Worm (Caenorhabditis elegans) whole organism, midembryonic: Measurements from ENCODE around the gene F46B3.8.

ENCODE experiments used
- T22C8.4 ChIP-seq: fragments of 200-800 bp; sonication (Bioruptor generic); IDR thresholded peaks from 2 replicates; pipeline ENCODE4 v1.3.6; 2022; ENCODE audit warnings: missing genetic modification characterization, missing compliant biosample characterization
- cog-1 ChIP-seq: sonication (generic microtip); optimal IDR thresholded peaks from 2 replicates; lab custom pipeline; 2016; ENCODE audit warnings: missing genetic modification characterization, missing compliant biosample characterization
- flt-1 ChIP-seq: fragments of 200-800 bp; sonication (Bioruptor generic); IDR thresholded peaks from 2 replicates; pipeline ENCODE4 v1.3.6; 2022; ENCODE audit warnings: missing genetic modification characterization, missing compliant biosample characterization
- klf-2 ChIP-seq: fragments of 200-800 bp; sonication (Bioruptor generic); conservative IDR thresholded peaks from 2 replicates; pipeline ENCODE4 v1.3.6; 2022; ENCODE audit warnings: missing genetic modification reagents, missing genetic modification characterization, missing compliant biosample characterization
- med-1 ChIP-seq: sonication (generic microtip); optimal IDR thresholded peaks from 2 replicates; lab custom pipeline; 2017; ENCODE audit warnings: missing genetic modification characterization, mild to moderate bottlenecking, missing compliant biosample characterization, antibody characterized with exemption, missing genetic modification reagents; ENCODE audit not compliant: insufficient read depth
- ref-1 ChIP-seq: fragments of 200-800 bp; sonication (Bioruptor generic); conservative IDR thresholded peaks from 2 replicates; pipeline ENCODE4 v1.3.6; 2022; ENCODE audit warnings: missing genetic modification reagents, missing genetic modification characterization, missing compliant biosample characterization
- tab-1 ChIP-seq: fragments of 200-800 bp; sonication (Bioruptor generic); IDR thresholded peaks from 2 replicates; pipeline ENCODE4 v1.3.6; 2022; ENCODE audit warnings: missing genetic modification characterization, missing compliant biosample characterization
- ztf-23 ChIP-seq: fragments of 200-800 bp; sonication (Bioruptor generic); IDR thresholded peaks from 2 replicates; pipeline ENCODE4 v1.3.6; 2022; ENCODE audit warnings: missing genetic modification reagents, missing genetic modification characterization, missing compliant biosample characterization
- ztf-29 ChIP-seq: fragments of 200-800 bp; sonication (Bioruptor generic); IDR thresholded peaks from 2 replicates; pipeline ENCODE4 v1.3.6; 2022; ENCODE audit warnings: missing genetic modification reagents, missing genetic modification characterization, missing compliant biosample characterization

The F46B3.8 gene

DNA sequence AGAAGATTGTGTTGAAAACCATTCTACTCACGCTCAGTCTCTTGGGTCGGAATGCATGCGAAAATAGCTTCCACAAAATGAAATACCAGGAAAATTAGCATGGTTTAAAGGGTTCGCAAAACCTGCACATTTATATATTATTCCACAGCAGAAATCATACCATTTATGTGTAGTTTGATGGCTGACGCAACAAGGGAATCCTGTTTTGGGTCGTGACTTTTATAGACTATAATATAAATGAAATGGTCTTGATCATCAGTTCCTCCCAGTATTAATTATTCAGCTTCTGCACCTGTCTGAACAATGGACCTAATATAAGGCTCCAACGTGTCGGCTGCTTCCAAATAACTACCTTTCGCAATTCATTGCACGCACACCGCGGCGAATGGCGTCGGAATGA is at the start of gene F46B3.8:
Gene F46B3.8, minus strand, starts transcription at position 101 of the 400 bp plus-strand sequence.
- TF ChIP-seq tab-1 (GFP tag; lab: Robert Waterston, UW) (no peak), ref-1 (no peak), flt-1 (GFP tag; lab: Robert Waterston, UW) (no peak), T22C8.4 (GFP tag; lab: Robert Waterston, UW) (no peak), ztf-23 (GFP tag; lab: Robert Waterston, UW) (no peak)

DNA sequence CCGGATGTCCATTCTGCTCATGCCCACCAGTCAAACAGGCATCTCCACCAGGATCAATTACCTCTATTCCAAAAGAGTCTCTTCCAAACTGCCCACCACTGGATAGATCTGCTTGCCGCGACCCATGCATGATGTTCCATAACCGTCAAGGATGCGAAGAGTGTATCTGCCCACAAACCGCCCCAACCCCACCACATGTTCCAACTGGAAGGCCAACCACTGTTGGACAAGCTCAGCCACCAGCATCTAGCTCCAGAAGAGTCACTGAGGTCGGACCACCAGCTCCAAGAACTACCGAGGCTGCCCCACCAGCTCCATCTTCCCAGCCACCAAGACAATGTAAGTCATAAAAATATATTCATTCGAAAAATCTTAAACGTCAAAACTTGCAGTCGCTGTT is 47.7 kb upstream of the F46B3.8 start:
- TF ChIP-seq med-1 (GFP tag; lab: Kevin White, UChicago), result no peak
- no peak for TF ChIP-seq flt-1 (GFP tag; lab: Robert Waterston, UW)
- no peak for TF ChIP-seq T22C8.4 (GFP tag; lab: Robert Waterston, UW)
- TF ChIP-seq ztf-29 (GFP tag; lab: Robert Waterston, UW), result no peak
- no peak for TF ChIP-seq cog-1 (tag; lab: Kevin White, UChicago)
- no peak for TF ChIP-seq ztf-23 (GFP tag; lab: Robert Waterston, UW)
- TF ChIP-seq tab-1 (GFP tag; lab: Robert Waterston, UW), result no peak
- no peak for TF ChIP-seq klf-2 (GFP tag; lab: Robert Waterston, UW)
- no peak for TF ChIP-seq ref-1

DNA sequence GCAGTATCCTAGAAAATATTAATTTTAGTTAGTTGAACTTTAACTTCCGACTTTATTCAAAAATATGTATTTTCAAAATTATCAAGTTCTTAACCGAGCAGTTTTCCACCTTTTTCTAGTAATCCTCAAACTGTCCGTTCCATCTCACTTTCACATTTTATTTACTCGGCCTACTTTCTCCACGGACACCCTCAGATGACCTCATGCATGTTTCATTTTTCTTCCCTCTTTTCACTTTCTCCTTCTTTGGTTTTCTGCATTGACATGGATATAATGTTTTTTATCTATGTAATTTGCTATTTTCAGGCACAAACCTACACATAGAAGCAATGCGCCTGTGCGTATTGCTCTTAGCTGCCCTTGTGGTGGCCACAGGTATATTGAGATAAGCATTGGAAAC is 43.9 kb upstream of the F46B3.8 start, which contains the start of gene mlt-11:
Gene mlt-11, plus strand, starts transcription at position 301 of the 400 bp plus-strand sequence.
- TF ChIP-seq tab-1 (GFP tag; lab: Robert Waterston, UW) (no peak), flt-1 (GFP tag; lab: Robert Waterston, UW) (no peak), klf-2 (GFP tag; lab: Robert Waterston, UW) (no peak), ztf-23 (GFP tag; lab: Robert Waterston, UW) (no peak), cog-1 (tag; lab: Kevin White, UChicago) (no peak), ref-1 (no peak), med-1 (GFP tag; lab: Kevin White, UChicago) (no peak), T22C8.4 (GFP tag; lab: Robert Waterston, UW) (no peak), ztf-29 (GFP tag; lab: Robert Waterston, UW) (no peak)

DNA sequence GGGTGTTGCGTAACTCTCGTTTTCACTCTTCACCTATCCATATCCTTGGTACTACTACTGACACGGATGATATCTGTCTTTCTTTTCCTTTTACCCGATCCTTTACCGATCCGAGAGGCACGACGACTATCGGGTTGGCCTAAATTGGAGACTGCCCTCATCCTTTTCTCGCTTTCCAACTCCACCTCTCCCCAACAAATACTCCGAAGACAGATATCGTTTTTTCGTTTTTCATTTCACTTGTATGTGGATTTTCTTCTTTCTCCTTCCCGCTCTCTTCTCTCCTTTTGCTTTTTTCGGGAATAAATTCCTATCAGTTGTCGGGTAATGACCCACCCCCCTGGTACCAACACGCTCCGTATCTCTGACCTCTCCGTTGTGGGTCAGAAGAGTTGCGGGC is 42.0 kb upstream of the F46B3.8 start:
- no peak for TF ChIP-seq cog-1 (tag; lab: Kevin White, UChicago)
- no peak for TF ChIP-seq ztf-23 (GFP tag; lab: Robert Waterston, UW)
- no peak for TF ChIP-seq ztf-29 (GFP tag; lab: Robert Waterston, UW)
- no peak for TF ChIP-seq ref-1
- no peak for TF ChIP-seq T22C8.4 (GFP tag; lab: Robert Waterston, UW)
- TF ChIP-seq klf-2 (GFP tag; lab: Robert Waterston, UW), result no peak
- no peak for TF ChIP-seq flt-1 (GFP tag; lab: Robert Waterston, UW)
- TF ChIP-seq med-1 (GFP tag; lab: Kevin White, UChicago), result no peak
- no peak for TF ChIP-seq tab-1 (GFP tag; lab: Robert Waterston, UW)

DNA sequence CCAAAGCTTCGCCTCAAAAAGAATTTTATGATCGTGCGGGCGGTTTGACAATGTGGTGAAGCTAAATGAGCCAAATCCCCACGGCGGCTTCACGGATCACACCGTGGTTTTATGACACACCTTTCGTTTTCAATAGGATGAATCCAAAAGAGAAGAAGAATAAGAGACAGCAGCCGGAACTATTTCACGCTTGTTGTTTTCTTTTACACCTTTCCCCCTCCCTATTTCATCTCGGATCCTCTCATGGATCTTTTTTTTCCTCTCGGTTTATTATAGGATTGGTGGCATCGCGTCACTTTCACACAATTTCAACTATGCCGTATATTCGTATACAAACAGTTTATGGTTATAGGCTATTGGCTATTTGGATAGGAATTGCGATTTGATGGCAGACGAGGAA is 40.8 kb upstream of the F46B3.8 start:
- TF ChIP-seq ztf-23 (GFP tag; lab: Robert Waterston, UW) (no peak), T22C8.4 (GFP tag; lab: Robert Waterston, UW) (no peak), cog-1 (tag; lab: Kevin White, UChicago) (no peak), flt-1 (GFP tag; lab: Robert Waterston, UW) (no peak), klf-2 (GFP tag; lab: Robert Waterston, UW) (no peak), tab-1 (GFP tag; lab: Robert Waterston, UW) (no peak), med-1 (GFP tag; lab: Kevin White, UChicago) (no peak), ztf-29 (GFP tag; lab: Robert Waterston, UW) (no peak), ref-1 (no peak)

DNA sequence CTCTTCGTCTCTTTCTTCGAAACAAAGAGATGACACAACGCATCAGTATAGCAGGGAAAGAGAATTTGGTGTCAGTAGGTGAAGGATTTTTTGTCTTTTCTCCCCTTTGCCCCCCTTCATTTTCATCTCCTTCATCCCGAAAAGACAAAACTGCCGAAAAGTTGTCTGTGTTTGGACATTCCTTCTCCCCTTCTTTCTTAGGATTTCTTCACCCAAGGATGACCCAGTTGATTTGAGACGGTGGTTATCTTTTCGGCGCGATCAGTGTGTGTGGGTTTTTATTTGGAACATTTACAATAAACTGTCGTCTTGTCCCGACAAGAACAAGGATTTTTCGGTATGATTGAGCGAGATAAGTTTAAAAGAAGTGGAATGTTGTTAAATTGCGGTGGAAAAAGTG is 39.5 kb upstream of the F46B3.8 start:
- TF ChIP-seq klf-2 (GFP tag; lab: Robert Waterston, UW) (no peak), ztf-23 (GFP tag; lab: Robert Waterston, UW) (no peak), med-1 (GFP tag; lab: Kevin White, UChicago) (no peak), T22C8.4 (GFP tag; lab: Robert Waterston, UW) (no peak)

DNA sequence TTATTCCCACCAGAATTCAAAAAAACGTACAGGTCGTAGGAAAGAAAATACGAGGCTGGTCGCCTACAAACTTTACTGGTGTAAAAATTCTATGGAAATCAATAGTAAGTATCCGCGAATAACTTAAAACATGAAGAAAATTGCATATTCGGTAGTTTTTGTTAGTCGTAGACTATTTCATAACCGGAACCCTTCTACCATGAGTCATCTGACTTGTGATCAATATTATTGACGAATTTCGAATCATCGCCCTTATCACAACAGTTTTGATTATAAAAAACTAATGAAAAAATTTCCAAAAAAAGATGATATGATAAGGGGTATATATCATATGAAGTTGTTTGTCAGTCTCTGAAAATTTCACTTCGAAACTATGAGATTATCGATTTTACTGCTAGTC is 37.1 kb upstream of the F46B3.8 start, which contains the start of gene W01F3.2:
Gene W01F3.2, plus strand, starts transcription at position 301 of the 400 bp plus-strand sequence.
- TF ChIP-seq ref-1 (no peak), T22C8.4 (GFP tag; lab: Robert Waterston, UW) (no peak), flt-1 (GFP tag; lab: Robert Waterston, UW) (no peak)

DNA sequence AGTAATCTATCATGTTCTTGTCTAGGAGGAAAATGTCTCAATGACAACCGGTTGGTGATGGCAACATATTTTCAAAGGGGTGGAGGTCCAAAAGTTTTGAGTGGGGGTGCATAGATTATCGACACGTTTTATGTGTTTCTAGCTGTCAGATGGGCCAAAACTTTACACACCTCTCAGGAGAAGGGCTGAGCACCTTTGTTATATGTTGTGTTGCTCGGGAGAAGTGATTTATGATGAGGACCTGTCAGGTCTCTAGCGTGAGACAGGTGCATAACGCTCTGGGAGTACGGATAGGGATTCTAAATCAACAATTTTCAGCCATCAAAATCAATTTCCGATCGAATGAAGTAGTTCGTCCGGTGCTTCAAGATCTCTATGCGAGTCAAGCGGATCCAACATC is 33.7 kb upstream of the F46B3.8 start:
- TF ChIP-seq ztf-23 (GFP tag; lab: Robert Waterston, UW) (no peak), med-1 (GFP tag; lab: Kevin White, UChicago) (no peak), cog-1 (tag; lab: Kevin White, UChicago) (no peak), tab-1 (GFP tag; lab: Robert Waterston, UW) (no peak), klf-2 (GFP tag; lab: Robert Waterston, UW) (no peak), T22C8.4 (GFP tag; lab: Robert Waterston, UW) (no peak), flt-1 (GFP tag; lab: Robert Waterston, UW) (no peak), ref-1 (no peak), ztf-29 (GFP tag; lab: Robert Waterston, UW) (no peak)

DNA sequence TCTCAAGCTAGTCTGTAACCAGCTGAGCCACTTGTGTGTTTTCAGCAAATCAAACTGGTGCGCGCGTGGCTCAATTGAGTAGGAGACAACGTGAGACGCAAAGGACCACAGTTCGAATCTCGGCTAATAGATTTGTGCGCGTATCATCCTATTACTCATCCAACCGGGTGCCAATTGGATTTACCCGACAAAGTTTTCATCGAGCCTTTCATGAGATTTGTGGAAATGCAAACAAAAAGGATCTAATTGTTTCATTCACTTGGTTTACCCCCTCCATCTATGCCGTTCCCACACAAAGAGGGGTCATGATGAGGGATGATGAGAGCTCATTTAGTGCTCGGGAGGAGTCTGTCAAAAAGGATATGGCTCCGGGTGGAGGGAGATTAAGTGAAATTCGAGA is 32.2 kb upstream of the F46B3.8 start:
- TF ChIP-seq tab-1 (GFP tag; lab: Robert Waterston, UW) (no peak), med-1 (GFP tag; lab: Kevin White, UChicago) (no peak), ztf-23 (GFP tag; lab: Robert Waterston, UW) (no peak), cog-1 (tag; lab: Kevin White, UChicago) (no peak), T22C8.4 (GFP tag; lab: Robert Waterston, UW) (no peak), klf-2 (GFP tag; lab: Robert Waterston, UW) (no peak), ref-1 (no peak), ztf-29 (GFP tag; lab: Robert Waterston, UW) (no peak), flt-1 (GFP tag; lab: Robert Waterston, UW) (no peak)

DNA sequence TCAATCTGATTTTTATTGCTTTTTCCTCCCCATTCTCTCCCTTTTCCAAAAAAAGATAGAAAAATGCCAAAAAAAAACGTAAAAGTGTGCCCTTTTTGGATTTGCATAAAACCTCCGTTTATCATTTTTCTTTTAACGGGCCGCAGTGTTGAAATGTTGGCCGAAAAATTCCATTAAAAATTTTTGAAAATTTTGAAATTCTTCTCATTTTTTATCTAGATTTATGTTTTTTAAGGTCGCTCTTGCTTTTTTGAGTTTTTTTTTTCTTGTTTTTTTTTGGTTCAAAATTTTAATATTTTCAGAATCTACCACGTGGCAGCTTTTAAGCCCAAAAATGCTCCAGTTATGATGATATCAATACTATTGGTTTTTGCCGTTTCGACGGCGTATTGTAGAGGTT is 31.4 kb upstream of the F46B3.8 start, which contains the start of gene mnr-1:
Gene mnr-1, plus strand, starts transcription at position 301 of the 400 bp plus-strand sequence.
- no peak for TF ChIP-seq klf-2 (GFP tag; lab: Robert Waterston, UW)
